Fruit fly (Drosophila melanogaster): Measurements from ENCODE around the gene CG15922.

Gene CG15922

dm6 chr3R:20534575-20534974 is 25.5 kb downstream of the CG15922 start, which contains the start of the genes MtnE and MtnD (continued):
- TF ChIP-seq woc (GFP tag; optimal IDR thresholded peaks at IDR 0.05) (no peak), Rel (GFP tag; optimal IDR thresholded peaks at IDR 0.05) (no peak), Rel (tag; optimal IDR thresholded peaks at IDR 0.05) (peak; percentile 74), psq (GFP tag; optimal IDR thresholded peaks at IDR 0.05) (no peak), Dfd (GFP tag; optimal IDR thresholded peaks at IDR 0.05) (no peak), Hr78 (GFP tag; optimal IDR thresholded peaks at IDR 0.05) (no peak)

- TF ChIP-seq Abd-B (GFP tag; optimal IDR thresholded peaks at IDR 0.05): no peak
- TF ChIP-seq Mio (GFP tag; optimal IDR thresholded peaks at IDR 0.05): no peak
- TF ChIP-seq brk (GFP tag; optimal IDR thresholded peaks at IDR 0.05): no peak
- no peak for TF ChIP-seq CG9705 (GFP tag; optimal IDR thresholded peaks at IDR 0.05)
- TF ChIP-seq dmrt93B (GFP tag; optimal IDR thresholded peaks at IDR 0.05): no peak
- TF ChIP-seq Hr78 (GFP tag; optimal IDR thresholded peaks at IDR 0.05): no peak
- TF ChIP-seq Myc (optimal IDR thresholded peaks at IDR 0.05): no peak
- TF ChIP-seq OdsH (GFP tag; optimal IDR thresholded peaks at IDR 0.05): no peak
- no peak for TF ChIP-seq foxo (GFP tag; optimal IDR thresholded peaks at IDR 0.05)
- TF ChIP-seq lola (GFP tag; optimal IDR thresholded peaks at IDR 0.05): no peak
These were observed 47.7 kb downstream of the CG15922 start, which contains the start of gene MFS9 for dm6 chr3R:20512368-20512767. TSS of gene MFS9 (minus strand) at chr3R:20512468.

Measured in whole organism, wandering third instar larva.